Fruit fly (Drosophila melanogaster): ENCODE measurements around the gene emc.

emc gene

DNA sequence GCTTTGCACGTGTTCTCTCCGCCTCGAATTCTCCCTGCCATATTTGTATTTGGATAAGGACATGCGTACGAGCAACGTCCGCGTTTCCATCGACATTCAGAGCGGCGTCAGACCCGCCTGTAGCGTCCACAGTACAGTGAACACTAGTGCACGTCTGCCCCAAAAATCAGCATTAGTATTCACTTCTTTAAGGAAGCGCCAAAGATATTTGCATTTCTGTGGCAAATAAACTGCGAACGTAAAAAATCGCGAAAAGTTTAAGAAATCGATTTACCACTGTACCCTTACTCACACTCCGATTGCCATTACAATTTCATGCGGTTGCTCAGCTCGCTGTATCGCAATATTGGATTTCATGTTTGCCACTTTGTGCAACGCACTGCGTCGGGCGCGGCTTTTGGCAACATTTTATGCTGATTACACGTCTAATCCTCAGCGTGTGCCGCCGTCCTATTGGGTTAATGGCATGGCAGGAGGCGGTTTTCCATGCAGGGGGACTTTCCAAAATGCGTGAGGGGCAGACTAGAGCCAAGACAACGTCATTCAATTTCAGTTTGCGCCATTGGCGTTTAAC, 53.6 kb downstream of the emc start (continued):
- TF ChIP-seq CG9727 (GFP tag; optimal IDR thresholded peaks at IDR 0.05) (peak; percentile 74), CG34224 (GFP tag; IDR thresholded peaks at IDR 0.05; ENCODE audit: partially characterized antibody) (no peak), Camta (GFP tag; optimal IDR thresholded peaks at IDR 0.05) (peak; percentile 83), Antp (GFP tag; optimal IDR thresholded peaks at IDR 0.05) (peak; percentile 93), p53 (GFP tag; optimal IDR thresholded peaks at IDR 0.05) (peak; percentile 69), CG6765 (GFP tag; optimal IDR thresholded peaks at IDR 0.05) (peak; percentile 65), grau (tag; optimal IDR thresholded peaks at IDR 0.05) (peak; percentile 97), BtbVII (GFP tag; optimal IDR thresholded peaks at IDR 0.05) (peak; percentile 85), CG33557 (GFP tag; optimal IDR thresholded peaks at IDR 0.05) (peak; percentile 71), ems (GFP tag; optimal IDR thresholded peaks at IDR 0.05) (peak; percentile 80), B-H2 (GFP tag; optimal IDR thresholded peaks at IDR 0.05) (peak; percentile 77), schlank (tag; optimal IDR thresholded peaks at IDR 0.05) (peak; percentile 90), Hand (GFP tag; optimal IDR thresholded peaks at IDR 0.05) (peak; percentile 83), tup (GFP tag; optimal IDR thresholded peaks at IDR 0.05) (peak; percentile 91), MTF-1 (GFP tag; optimal IDR thresholded peaks at IDR 0.05; ENCODE audit: borderline replicate concordance) (peak; percentile 67), lola (GFP tag; optimal IDR thresholded peaks at IDR 0.05) (peak in 1 of 3 experiments; percentile 74), dmrt11E (tag; optimal IDR thresholded peaks at IDR 0.05) (peak; percentile 77), Fer1 (GFP tag; optimal IDR thresholded peaks at IDR 0.05) (peak; percentile 90), CG13424 (tag; optimal IDR thresholded peaks at IDR 0.05) (peak; percentile 89), sna (GFP tag; IDR thresholded peaks at IDR 0.05; ENCODE audit: partially characterized antibody) (no peak), CG14441 (GFP tag; IDR thresholded peaks at IDR 0.05) (peak; percentile 90), Fer3 (tag; optimal IDR thresholded peaks at IDR 0.05) (peak; percentile 86), Mrtf (GFP tag; IDR thresholded peaks at IDR 0.05) (peak; percentile 89), Taf1 (GFP tag; IDR thresholded peaks at IDR 0.05) (peak; percentile 87), lilli (GFP tag; optimal IDR thresholded peaks at IDR 0.05) (peak; percentile 91), CG12659 (GFP tag; optimal IDR thresholded peaks at IDR 0.05) (peak; percentile 85), HmgZ (tag; optimal IDR thresholded peaks at IDR 0.05) (peak; percentile 86), twi (tag; optimal IDR thresholded peaks at IDR 0.05) (peak; percentile 76), CG8765 (GFP tag; IDR thresholded peaks at IDR 0.05) (peak; percentile 74), Six4 (GFP tag; optimal IDR thresholded peaks at IDR 0.05) (peak; percentile 82), CG3726 (GFP tag; IDR thresholded peaks at IDR 0.05) (peak; percentile 85), CG6654 (GFP tag; optimal IDR thresholded peaks at IDR 0.05) (peak; percentile 59), CG14667 (GFP tag; IDR thresholded peaks at IDR 0.05) (peak; percentile 82), corto (GFP tag; optimal IDR thresholded peaks at IDR 0.05) (peak; percentile 88), ab (GFP tag; optimal IDR thresholded peaks at IDR 0.05) (peak; percentile 68), Neu2 (GFP tag; optimal IDR thresholded peaks at IDR 0.05; ENCODE audit: borderline replicate concordance) (no peak), CG42726 (GFP tag; IDR thresholded peaks at IDR 0.05; ENCODE audit: partially characterized antibody) (no peak), Ets65A (GFP tag) (peak; percentile 99), Hsf (GFP tag; optimal IDR thresholded peaks at IDR 0.05) (peak; percentile 91), bigmax (GFP tag; optimal IDR thresholded peaks at IDR 0.05) (no peak), HLH54F (GFP tag; optimal IDR thresholded peaks at IDR 0.05) (peak; percentile 84), ase (GFP tag; IDR thresholded peaks at IDR 0.05) (peak; percentile 89), cato (GFP tag; optimal IDR thresholded peaks at IDR 0.05; ENCODE audit: borderline replicate concordance) (peak; percentile 70), hkb (optimal IDR thresholded peaks at IDR 0.05) (no peak), hkb (GFP tag; IDR thresholded peaks at IDR 0.05) (peak; percentile 91), Scr (GFP tag; IDR thresholded peaks at IDR 0.05; ENCODE audit: partially characterized antibody) (no peak), CG7963 (GFP tag; IDR thresholded peaks at IDR 0.05; ENCODE audit: partially characterized antibody) (no peak), CG15601 (tag; optimal IDR thresholded peaks at IDR 0.05) (peak; percentile 81), cas (GFP tag; IDR thresholded peaks at IDR 0.05) (peak; percentile 67; the same call in 1 of the 2 replicates)
